Fruit fly (Drosophila melanogaster): ENCODE measurements around the gene Rbsn-5.

Gene Rbsn-5

DNA sequence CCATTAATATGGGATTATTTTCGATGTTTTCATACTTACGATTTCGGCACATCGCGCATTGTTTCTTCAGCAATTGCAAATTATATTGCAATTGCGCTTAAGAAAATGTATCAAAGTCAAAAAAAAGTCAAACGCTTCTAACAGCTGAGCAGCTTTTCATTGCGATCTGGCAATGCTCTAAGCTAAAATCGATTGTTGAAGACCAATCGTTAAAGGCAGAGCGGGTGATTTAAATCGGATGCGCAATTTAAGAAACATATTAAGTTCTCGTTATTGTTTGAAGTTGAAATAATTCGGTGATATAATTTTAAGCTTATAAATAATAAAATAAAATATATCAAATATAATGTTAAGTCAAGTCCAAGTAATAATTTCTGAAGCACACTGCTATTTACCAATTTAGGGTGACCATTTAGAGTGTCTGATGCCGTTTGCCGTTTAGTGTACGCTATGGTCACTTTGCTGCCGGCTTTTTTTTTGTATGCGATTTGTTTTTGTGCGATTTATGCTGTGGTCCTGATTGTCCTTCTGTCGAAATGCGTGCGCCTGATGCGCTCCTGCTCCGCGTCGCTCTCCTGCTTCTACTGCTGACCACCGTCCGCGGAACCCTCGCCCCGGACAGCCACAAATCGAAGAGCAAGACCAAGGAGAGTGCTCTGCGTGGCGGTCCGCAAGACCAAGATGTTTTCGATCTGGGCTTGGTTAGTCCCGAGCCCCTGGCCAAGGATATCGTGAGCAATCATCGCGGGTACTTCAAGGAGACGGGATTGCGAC is 37.3 kb downstream of the Rbsn-5 start, which contains the start of the genes CG8475 and CG8460 (continued):
- TF ChIP-seq Bteb2 (GFP tag; optimal IDR thresholded peaks at IDR 0.05), result no peak
- no peak for TF ChIP-seq shn (GFP tag; optimal IDR thresholded peaks at IDR 0.05)
- TF ChIP-seq Hr78 (GFP tag; optimal IDR thresholded peaks at IDR 0.05), result no peak
- TF ChIP-seq CG10959 (GFP tag; IDR thresholded peaks at IDR 0.05), result no peak
- no peak for TF ChIP-seq ATbp (GFP tag; optimal IDR thresholded peaks at IDR 0.05)
- TF ChIP-seq CG8388 (GFP tag; optimal IDR thresholded peaks at IDR 0.05), result no peak
- TF ChIP-seq fd64A (GFP tag; optimal IDR thresholded peaks at IDR 0.05), result no peak
- peak; percentile 57; the same call in 2 of the 3 replicates for TF ChIP-seq CG34224 (GFP tag; IDR thresholded peaks at IDR 0.05; ENCODE audit: partially characterized antibody)
- no peak for TF ChIP-seq CG11247 (GFP tag; IDR thresholded peaks at IDR 0.05)
- no peak for TF ChIP-seq CG12299 (tag; optimal IDR thresholded peaks at IDR 0.05)
- TF ChIP-seq HLH4C (GFP tag; IDR thresholded peaks at IDR 0.05; ENCODE audit: partially characterized antibody), result peak; percentile 47; the same call in 2 of the 3 replicates
- TF ChIP-seq lmd (GFP tag; IDR thresholded peaks at IDR 0.05), result no peak
- peak; percentile 78; the same call in 1 of the 3 replicates for TF ChIP-seq CG34422 (GFP tag; IDR thresholded peaks at IDR 0.05)
- no peak for TF ChIP-seq psq (GFP tag; optimal IDR thresholded peaks at IDR 0.05)
- TF ChIP-seq chinmo (GFP tag; IDR thresholded peaks at IDR 0.05; ENCODE audit: partially characterized antibody), result no peak
- no peak for TF ChIP-seq Xbp1 (GFP tag; optimal IDR thresholded peaks at IDR 0.05)
- TF ChIP-seq CG15601 (tag; optimal IDR thresholded peaks at IDR 0.05), result no peak
- TF ChIP-seq Hr3 (GFP tag; optimal IDR thresholded peaks at IDR 0.05), result no peak
- TF ChIP-seq CG11695 (GFP tag; IDR thresholded peaks at IDR 0.05), result no peak
- TF ChIP-seq stwl (tag; optimal IDR thresholded peaks at IDR 0.05), result peak; percentile 64
- no peak for TF ChIP-seq zfh1 (GFP tag; IDR thresholded peaks at IDR 0.05)
- no peak for TF ChIP-seq grau (tag; optimal IDR thresholded peaks at IDR 0.05)
- no peak for TF ChIP-seq sna (GFP tag; IDR thresholded peaks at IDR 0.05; ENCODE audit: partially characterized antibody)
- no peak for TF ChIP-seq Pdp1 (GFP tag; optimal IDR thresholded peaks at IDR 0.05)
- TF ChIP-seq CG31441 (GFP tag; IDR thresholded peaks at IDR 0.05), result no peak
- TF ChIP-seq nerfin-1 (tag; optimal IDR thresholded peaks at IDR 0.05), result no peak
- no peak for TF ChIP-seq HLHmδ (GFP tag; optimal IDR thresholded peaks at IDR 0.05)
- TF ChIP-seq Sin3A (optimal IDR thresholded peaks at IDR 0.05), result peak; percentile 18
- TF ChIP-seq CG16815 (GFP tag; optimal IDR thresholded peaks at IDR 0.05), result no peak
- TF ChIP-seq ranshi (GFP tag; IDR thresholded peaks at IDR 0.05), result peak; percentile 75
- no peak for TF ChIP-seq CG13894 (tag; optimal IDR thresholded peaks at IDR 0.05)
- no peak for TF ChIP-seq B-H1 (GFP tag; IDR thresholded peaks at IDR 0.05)
- no peak for TF ChIP-seq cas (GFP tag; IDR thresholded peaks at IDR 0.05)
- TF ChIP-seq knrl (GFP tag; IDR thresholded peaks at IDR 0.05; ENCODE audit: partially characterized antibody), result 0 out of 3 replicates have a peak, but pooled peaks have one; percentile 36
- no peak for TF ChIP-seq sima (GFP tag; optimal IDR thresholded peaks at IDR 0.05)
- TF ChIP-seq btn (GFP tag; optimal IDR thresholded peaks at IDR 0.05), result no peak
- peak; percentile 73 for TF ChIP-seq Dref (GFP tag; IDR thresholded peaks at IDR 0.05)
- no peak for TF ChIP-seq dan (GFP tag; IDR thresholded peaks at IDR 0.05)
- TF ChIP-seq unc-4 (GFP tag; IDR thresholded peaks at IDR 0.05; ENCODE audit: partially characterized antibody), result peak; percentile 57
- no peak for TF ChIP-seq org-1 (GFP tag; optimal IDR thresholded peaks at IDR 0.05)
- no peak for TF ChIP-seq Dad (GFP tag; optimal IDR thresholded peaks at IDR 0.05)
- no peak for TF ChIP-seq BtbVII (GFP tag; optimal IDR thresholded peaks at IDR 0.05)
- peak; percentile 35; the same call in 1 of the 2 replicates for TF ChIP-seq amos (GFP tag; IDR thresholded peaks at IDR 0.05; ENCODE audit: partially characterized antibody)
- peak; percentile 48 for TF ChIP-seq CG10267 (tag; optimal IDR thresholded peaks at IDR 0.05)
- no peak for TF ChIP-seq p53 (GFP tag; optimal IDR thresholded peaks at IDR 0.05)
- TF ChIP-seq grn (GFP tag; optimal IDR thresholded peaks at IDR 0.05), result no peak
- no peak for TF ChIP-seq chm (GFP tag; IDR thresholded peaks at IDR 0.05)
- TF ChIP-seq CG1647 (GFP tag; optimal IDR thresholded peaks at IDR 0.05), result no peak
- TF ChIP-seq eyg (GFP tag; optimal IDR thresholded peaks at IDR 0.05), result no peak

All from whole organism, embryonic.